Worm (Caenorhabditis elegans): ENCODE data around the gene pqn-32.
A peak's percentile ranks its signal among the peaks of the same experiment; 100 is the strongest.

The pqn-32 gene

ce11 chrII:13066777-13067290, 41.0 kb upstream of the pqn-32 start (continued):
- TF ChIP-seq nhr-111 (GFP tag; optimal IDR thresholded peaks at IDR 0.05) (no peak), skn-1 (tag; optimal IDR thresholded peaks at IDR 0.05) (no peak), set-16 (GFP tag; IDR thresholded peaks at IDR 0.05) (peak; percentile 94), nhr-41 (GFP tag; IDR thresholded peaks at IDR 0.05) (no peak), hlh-11 (tag; optimal IDR thresholded peaks at IDR 0.05) (peak; percentile 53), zag-1 (tag; optimal IDR thresholded peaks at IDR 0.05) (no peak), fos-1 (tag; optimal IDR thresholded peaks at IDR 0.05) (no peak), T20F7.1 (GFP tag; optimal IDR thresholded peaks at IDR 0.05) (no peak), mdl-1 (tag; optimal IDR thresholded peaks at IDR 0.05) (no peak), ztf-7 (tag; optimal IDR thresholded peaks at IDR 0.05) (no peak), F49E8.2 (tag; optimal IDR thresholded peaks at IDR 0.05; ENCODE audit: borderline replicate concordance) (no peak), hif-1 (tag; optimal IDR thresholded peaks at IDR 0.05) (peak in 1 of 2 experiments; percentile 18), tra-1 (GFP tag; IDR thresholded peaks at IDR 0.05) (no peak), unc-62 (GFP tag; optimal IDR thresholded peaks at IDR 0.05 in 1 of 2) (no peak), unc-62 (tag; optimal IDR thresholded peaks at IDR 0.05) (no peak), ceh-44 (GFP tag; IDR thresholded peaks at IDR 0.05) (0 out of 2 replicates have a peak, but pooled peaks have one; percentile 15), daf-16 (GFP tag; optimal IDR thresholded peaks at IDR 0.05) (peak in 1 of 2 experiments; percentile 33), daf-16 (tag; optimal IDR thresholded peaks at IDR 0.05) (no peak), lin-29 (GFP tag; IDR thresholded peaks at IDR 0.05) (0 out of 2 replicates have a peak, but pooled peaks have one; percentile 9), mxl-3 (GFP tag; optimal IDR thresholded peaks at IDR 0.05) (no peak), nhr-10 (tag; optimal IDR thresholded peaks at IDR 0.05) (no peak), Y5F2A.4 (GFP tag; optimal IDR thresholded peaks at IDR 0.05) (no peak)

ce11 chrII:13073102-13073501, 34.7 kb upstream of the pqn-32 start, which contains the start of gene F42G4.5:
F42G4.5 (plus strand) TSS chrII:13073480.
- peak; percentile 51; the same call in 1 of the 2 replicates for TF ChIP-seq php-3 (GFP tag; IDR thresholded peaks at IDR 0.05)
- no peak for TF ChIP-seq snpc-1.2 (GFP tag; IDR thresholded peaks at IDR 0.05)
- no peak for TF ChIP-seq lin-39 (tag; optimal IDR thresholded peaks at IDR 0.05)
- no peak for TF ChIP-seq dmd-9 (GFP tag; IDR thresholded peaks at IDR 0.05)
- no peak for TF ChIP-seq rbr-2 (tag; optimal IDR thresholded peaks at IDR 0.05)
- TF ChIP-seq mep-1 (tag; optimal IDR thresholded peaks at IDR 0.05) = no peak
- TF ChIP-seq mes-2 (tag; optimal IDR thresholded peaks at IDR 0.05; ENCODE audit: poor library complexity, severe bottlenecking) = no peak
- TF ChIP-seq zip-2 (tag; optimal IDR thresholded peaks at IDR 0.05) = no peak
- no peak for TF ChIP-seq ceh-62 (tag; optimal IDR thresholded peaks at IDR 0.05)
- no peak for TF ChIP-seq egl-43 (GFP tag; IDR thresholded peaks at IDR 0.05)
- no peak for TF ChIP-seq zfp-2 (tag; optimal IDR thresholded peaks at IDR 0.05)
- TF ChIP-seq nhr-48 (tag; optimal IDR thresholded peaks at IDR 0.05) = peak; percentile 30
- peak; percentile 69 for TF ChIP-seq dve-1 (tag; optimal IDR thresholded peaks at IDR 0.05; ENCODE audit: insufficient read depth)
- no peak for TF ChIP-seq nhr-10 (tag; optimal IDR thresholded peaks at IDR 0.05)
- TF ChIP-seq vab-7 (GFP tag; IDR thresholded peaks at IDR 0.05) = no peak
- no peak for TF ChIP-seq nhr-76 (tag; optimal IDR thresholded peaks at IDR 0.05)
- no peak for TF ChIP-seq lin-1 (GFP tag; IDR thresholded peaks at IDR 0.05)
- TF ChIP-seq nhr-42 (GFP tag; IDR thresholded peaks at IDR 0.05) = no peak
- no peak for TF ChIP-seq daf-8 (GFP tag; IDR thresholded peaks at IDR 0.05)
- TF ChIP-seq skn-1 (tag; optimal IDR thresholded peaks at IDR 0.05) = no peak
- peak; percentile 50 for TF ChIP-seq hlh-30 (tag; optimal IDR thresholded peaks at IDR 0.05; ENCODE audit: insufficient read depth)
- no peak for TF ChIP-seq nhr-11 (tag; optimal IDR thresholded peaks at IDR 0.05)
- no peak for TF ChIP-seq Y105C5A.15 (GFP tag; IDR thresholded peaks at IDR 0.05)
- no peak for TF ChIP-seq zfp-3 (GFP tag; conservative IDR thresholded peaks at IDR 0.05)
- TF ChIP-seq dmd-6 (GFP tag; IDR thresholded peaks at IDR 0.05) = peak; percentile 68
- TF ChIP-seq egl-27 (tag; optimal IDR thresholded peaks at IDR 0.05) = no peak
- TF ChIP-seq hmg-1.1 (GFP tag; IDR thresholded peaks at IDR 0.05) = no peak
- no peak for TF ChIP-seq spr-1 (tag; optimal IDR thresholded peaks at IDR 0.05)
- TF ChIP-seq lsy-2 (tag; optimal IDR thresholded peaks at IDR 0.05) = no peak
- TF ChIP-seq lin-13 (GFP tag; optimal IDR thresholded peaks at IDR 0.05) = no peak
- TF ChIP-seq Y5F2A.4 (GFP tag; optimal IDR thresholded peaks at IDR 0.05) = no peak
- no peak for TF ChIP-seq daf-16 (GFP tag; optimal IDR thresholded peaks at IDR 0.05)
- peak; percentile 81 for TF ChIP-seq daf-16 (tag; optimal IDR thresholded peaks at IDR 0.05)
- no peak for TF ChIP-seq arid-1 (GFP tag; conservative IDR thresholded peaks at IDR 0.05)
